Fruit fly (Drosophila melanogaster) whole organism, embryonic: ENCODE measurements around the gene Pdhb.

Experiments used
- Atf-2 ChIP-seq: fragments of 200-800 bp; sonication (Bioruptor generic); optimal IDR thresholded peaks from 2 replicates; lab custom pipeline; 2016; ENCODE audit warnings: missing biosample characterization, missing genetic modification characterization
- B-H1 ChIP-seq: fragments of 200-800 bp; sonication (Bioruptor generic); IDR thresholded peaks from 3 replicates; pipeline ENCODE4 v1.3.6; 2022; ENCODE audit warnings: missing biosample characterization, missing genetic modification characterization
- CG10462 ChIP-seq: fragments of 200-800 bp; sonication (Bioruptor generic); optimal IDR thresholded peaks from 2 replicates; lab custom pipeline; 2016; ENCODE audit warnings: missing biosample characterization, missing genetic modification characterization
- CG10543 ChIP-seq: fragments of 200-800 bp; sonication (Bioruptor generic); optimal IDR thresholded peaks from 3 replicates; lab custom pipeline; 2017; ENCODE audit warnings: missing biosample characterization, mild to moderate bottlenecking, missing genetic modification characterization, moderate library complexity
- CG11398 ChIP-seq: fragments of 200-800 bp; sonication (Bioruptor generic); optimal IDR thresholded peaks from 2 replicates; lab custom pipeline; 2016; ENCODE audit warnings: missing biosample characterization, missing genetic modification characterization
- CG12391 ChIP-seq: fragments of 200-800 bp; sonication (Bioruptor generic); optimal IDR thresholded peaks from 3 replicates; lab custom pipeline; 2018; ENCODE audit warnings: missing biosample characterization, mild to moderate bottlenecking, missing genetic modification characterization, moderate library complexity
- CG15073 ChIP-seq: fragments of 200-800 bp; sonication (Bioruptor generic); optimal IDR thresholded peaks from 2 replicates; lab custom pipeline; 2016; ENCODE audit warnings: missing biosample characterization, missing genetic modification characterization
- CG2712 ChIP-seq: fragments of 200-800 bp; optimal IDR thresholded peaks from 3 replicates; lab custom pipeline; 2019; ENCODE audit warnings: missing biosample characterization, mild to moderate bottlenecking, missing genetic modification characterization, moderate library complexity
- CG32532 ChIP-seq: fragments of 200-800 bp; sonication (Bioruptor generic); IDR thresholded peaks from 2 replicates; pipeline ENCODE4 v1.3.6; 2022; ENCODE audit warnings: missing biosample characterization, missing genetic modification characterization
- CG3726 ChIP-seq: fragments of 200-800 bp; sonication (Bioruptor generic); IDR thresholded peaks from 3 replicates; pipeline ENCODE4, ENCODE4 v1.3.6; 2022; ENCODE audit warnings: missing biosample characterization, missing genetic modification characterization
- CG3995 ChIP-seq: fragments of 200-800 bp; sonication (Bioruptor generic); optimal IDR thresholded peaks from 3 replicates; lab custom pipeline; 2016; ENCODE audit warnings: missing biosample characterization, missing genetic modification characterization
- CG4707 ChIP-seq: fragments of 200-800 bp; sonication (Bioruptor generic); optimal IDR thresholded peaks from 2 replicates; lab custom pipeline; 2018; ENCODE audit warnings: missing biosample characterization, mild to moderate bottlenecking, missing genetic modification characterization, moderate library complexity
- CG4730 ChIP-seq: fragments of 200-800 bp; sonication (Bioruptor generic); IDR thresholded peaks from 2 replicates; pipeline ENCODE4 v1.3.6; 2022; ENCODE audit warnings: missing biosample characterization, missing genetic modification characterization
- CG6272 ChIP-seq: fragments of 200-800 bp; sonication (Bioruptor generic); IDR thresholded peaks from 2 replicates; pipeline ENCODE4 v1.3.6; 2022; ENCODE audit warnings: missing biosample characterization, missing genetic modification characterization
- CG8089 ChIP-seq: fragments of 200-800 bp; sonication (Bioruptor generic); optimal IDR thresholded peaks from 3 replicates; lab custom pipeline; 2016; ENCODE audit warnings: missing biosample characterization, missing genetic modification characterization
- CG8290 ChIP-seq, 3 experiments: fragments of 200-800 bp; sonication (Bioruptor generic); optimal IDR thresholded peaks; 2 replicates each; lab custom pipeline; 2016 to 2019; ENCODE audit warnings: missing biosample characterization in 3 of 3, missing genetic modification characterization in 3 of 3, mild to moderate bottlenecking in 2 of 3, moderate library complexity in 1 of 3
- CG9437 ChIP-seq: fragments of 200-800 bp; sonication (Bioruptor generic); optimal IDR thresholded peaks from 2 replicates; lab custom pipeline; 2018; ENCODE audit warnings: missing biosample characterization, mild to moderate bottlenecking, missing genetic modification characterization
- Chrac-16 ChIP-seq: fragments of 200-800 bp; sonication (Bioruptor generic); optimal IDR thresholded peaks from 3 replicates; lab custom pipeline; 2016; ENCODE audit warnings: missing biosample characterization, missing genetic modification characterization
- CrebB ChIP-seq: fragments of 200-800 bp; sonication (Bioruptor generic); optimal IDR thresholded peaks from 3 replicates; lab custom pipeline; 2018; ENCODE audit warnings: missing biosample characterization, mild to moderate bottlenecking, missing genetic modification characterization
- Dfd ChIP-seq, 2 experiments: fragments of >200 bp; optimal IDR thresholded peaks; 2 replicates each; lab custom pipeline; 2017; ENCODE audit warnings: missing biosample characterization in 2 of 2, missing genetic modification characterization in 2 of 2
- Dip2 ChIP-seq: fragments of 200-800 bp; sonication (Bioruptor generic); IDR thresholded peaks from 2 replicates; pipeline ENCODE4 v1.3.6; 2022; ENCODE audit warnings: missing biosample characterization, missing genetic modification characterization
- E2f2 ChIP-seq: fragments of 200-800 bp; sonication (Bioruptor generic); IDR thresholded peaks from 2 replicates; pipeline ENCODE4 v1.3.6; 2022; ENCODE audit warnings: missing biosample characterization, missing genetic modification characterization
- Elba2 ChIP-seq: fragments of 200-800 bp; sonication (Bioruptor generic); optimal IDR thresholded peaks from 3 replicates; lab custom pipeline; 2016; ENCODE audit warnings: missing biosample characterization, missing genetic modification characterization
- Fer1 ChIP-seq: fragments of 200-800 bp; sonication (Bioruptor generic); optimal IDR thresholded peaks from 2 replicates; lab custom pipeline; 2017; ENCODE audit warnings: missing biosample characterization, mild to moderate bottlenecking, missing genetic modification characterization
- MBD-R2 ChIP-seq: fragments of 200-800 bp; sonication (Bioruptor generic); IDR thresholded peaks from 2 replicates; pipeline ENCODE4 v1.3.6; 2022; ENCODE audit warnings: missing biosample characterization, missing genetic modification characterization
- Myb ChIP-seq: fragments of 200-800 bp; sonication (Bioruptor generic); optimal IDR thresholded peaks from 2 replicates; lab custom pipeline; 2016; ENCODE audit warnings: missing biosample characterization, missing genetic modification characterization
- Neu2 ChIP-seq: fragments of 200-800 bp; sonication (Bioruptor generic); optimal IDR thresholded peaks from 3 replicates; lab custom pipeline; 2016; ENCODE audit warnings: missing biosample characterization, missing genetic modification characterization, borderline replicate concordance
- Nf-YA ChIP-seq: fragments of 200-800 bp; sonication (Bioruptor generic); IDR thresholded peaks from 2 replicates; pipeline ENCODE4 v1.3.6; 2022; ENCODE audit warnings: missing biosample characterization, missing genetic modification characterization
- Opbp ChIP-seq: fragments of 200-800 bp; sonication (Bioruptor generic); IDR thresholded peaks from 3 replicates; pipeline ENCODE4 v1.3.6; 2022; ENCODE audit warnings: missing biosample characterization, missing genetic modification characterization; ENCODE audit not compliant: partially characterized antibody
- Ptx1 ChIP-seq: fragments of 200-800 bp; sonication (Bioruptor generic); IDR thresholded peaks from 2 replicates; pipeline ENCODE4 v1.3.6; 2022; ENCODE audit warnings: missing biosample characterization, missing genetic modification characterization
- Rfx ChIP-seq: fragments of 200-800 bp; sonication (Bioruptor generic); IDR thresholded peaks from 2 replicates; pipeline ENCODE4 v1.3.6; 2022; ENCODE audit warnings: missing biosample characterization, missing genetic modification characterization
- Taf1 ChIP-seq: fragments of 200-800 bp; sonication (Bioruptor generic); IDR thresholded peaks from 2 replicates; pipeline ENCODE4 v1.3.6; 2022; ENCODE audit warnings: missing biosample characterization, missing genetic modification characterization
- Vsx1 ChIP-seq: fragments of 200-800 bp; sonication (Bioruptor generic); optimal IDR thresholded peaks from 2 replicates; lab custom pipeline; 2017; ENCODE audit warnings: missing biosample characterization, mild to moderate bottlenecking, missing genetic modification characterization, missing genetic modification reagents
- bbx ChIP-seq: fragments of 200-800 bp; sonication (Bioruptor generic); IDR thresholded peaks from 2 replicates; pipeline ENCODE4 v1.3.6; 2022; ENCODE audit warnings: missing biosample characterization, missing genetic modification characterization; ENCODE audit not compliant: partially characterized antibody
- crol ChIP-seq: fragments of 200-800 bp; sonication (Bioruptor generic); IDR thresholded peaks from 2 replicates; pipeline ENCODE4 v1.3.6; 2022; ENCODE audit warnings: missing biosample characterization, missing genetic modification characterization
- cwo ChIP-seq: fragments of 200-800 bp; sonication (Bioruptor generic); optimal IDR thresholded peaks from 3 replicates; lab custom pipeline; 2017; ENCODE audit warnings: missing biosample characterization, missing genetic modification characterization, mild to moderate bottlenecking, moderate library complexity, missing genetic modification reagents
- dan ChIP-seq: fragments of 200-800 bp; sonication (Bioruptor generic); IDR thresholded peaks from 2 replicates; pipeline ENCODE4 v1.3.6; 2022; ENCODE audit warnings: missing biosample characterization, missing genetic modification characterization
- danr ChIP-seq: fragments of 200-800 bp; sonication (Bioruptor generic); IDR thresholded peaks from 2 replicates; pipeline ENCODE4 v1.3.6; 2022; ENCODE audit warnings: missing biosample characterization, missing genetic modification characterization
- dm ChIP-seq: fragments of 200-800 bp; sonication (Bioruptor generic); optimal IDR thresholded peaks from 3 replicates; lab custom pipeline; 2016; ENCODE audit warnings: missing biosample characterization, missing genetic modification characterization
- dmrt99B ChIP-seq: fragments of 200-800 bp; sonication (Bioruptor generic); optimal IDR thresholded peaks from 2 replicates; lab custom pipeline; 2018; ENCODE audit warnings: missing biosample characterization, mild to moderate bottlenecking, missing genetic modification characterization, moderate library complexity
- dpn ChIP-seq, 2 experiments: fragments of 200-800 bp; sonication (Bioruptor generic); optimal IDR thresholded peaks; 3 replicates each; lab custom pipeline; 2016; ENCODE audit warnings: missing biosample characterization in 2 of 2, missing genetic modification characterization in 2 of 2
- ken ChIP-seq: fragments of 200-800 bp; sonication (Bioruptor generic); IDR thresholded peaks from 3 replicates; pipeline ENCODE4 v1.3.6; 2022; ENCODE audit warnings: missing biosample characterization, missing genetic modification characterization
- maf-S ChIP-seq: fragments of 200-800 bp; sonication (Bioruptor generic); optimal IDR thresholded peaks from 2 replicates; lab custom pipeline; 2016; ENCODE audit warnings: missing biosample characterization, missing genetic modification characterization
- odd ChIP-seq: fragments of 200-800 bp; sonication (Bioruptor generic); optimal IDR thresholded peaks from 2 replicates; lab custom pipeline; 2017; ENCODE audit warnings: missing biosample characterization, mild to moderate bottlenecking, missing genetic modification characterization
- pros ChIP-seq: fragments of 200-800 bp; sonication (Bioruptor generic); optimal IDR thresholded peaks from 3 replicates; lab custom pipeline; 2019; ENCODE audit warnings: missing biosample characterization, mild to moderate bottlenecking, missing genetic modification characterization, moderate library complexity
- sima ChIP-seq: fragments of 200-800 bp; sonication (Bioruptor generic); optimal IDR thresholded peaks from 2 replicates; lab custom pipeline; 2016; ENCODE audit warnings: missing biosample characterization, missing genetic modification characterization
- slbo ChIP-seq: fragments of 200-800 bp; sonication (Bioruptor generic); IDR thresholded peaks from 2 replicates; pipeline ENCODE4 v1.3.6; 2022; ENCODE audit warnings: missing biosample characterization, missing genetic modification characterization
- sna ChIP-seq: fragments of 200-800 bp; sonication (Bioruptor generic); IDR thresholded peaks from 2 replicates; pipeline ENCODE4 v1.3.6; 2022; ENCODE audit warnings: missing biosample characterization, missing genetic modification characterization; ENCODE audit not compliant: partially characterized antibody
- so ChIP-seq: fragments of 200-800 bp; sonication (Bioruptor generic); IDR thresholded peaks from 3 replicates; pipeline ENCODE4 v1.3.6; 2022; ENCODE audit warnings: missing biosample characterization, missing genetic modification characterization
- toy ChIP-seq: fragments of 200-800 bp; sonication (Bioruptor generic); IDR thresholded peaks from 2 replicates; pipeline ENCODE4 v1.3.6; 2022; ENCODE audit warnings: missing biosample characterization, missing genetic modification characterization
- wdn ChIP-seq: fragments of 200-800 bp; sonication (Bioruptor generic); IDR thresholded peaks from 2 replicates; pipeline ENCODE4 v1.3.6; 2022; ENCODE audit warnings: missing biosample characterization, missing genetic modification characterization

Gene Pdhb

dm6 chr3R:29151621-29152092 is 38.8 kb downstream of the Pdhb start, which contains the start of gene eIF2D (continued):
- no peak for TF ChIP-seq Atf-2 (GFP tag; lab: Kevin White, UChicago)
- peak; percentile 63 for TF ChIP-seq slbo
- TF ChIP-seq dmrt99B (tag; lab: Kevin White, UChicago): no peak
- no peak for TF ChIP-seq crol (GFP tag; lab: Robert Waterston, UW)
- TF ChIP-seq CG3726 (GFP tag; lab: Robert Waterston, UW): no peak
- TF ChIP-seq ken (GFP tag; lab: Robert Waterston, UW): 0 out of 3 replicates have a peak, but pooled peaks have one; percentile 49
- no peak for TF ChIP-seq CG10462 (GFP tag; lab: Kevin White, UChicago)
- TF ChIP-seq dan (GFP tag; lab: Robert Waterston, UW): no peak
- no peak for TF ChIP-seq bbx (GFP tag; lab: Robert Waterston, UW)
- TF ChIP-seq CG12391 (tag; lab: Kevin White, UChicago): peak; percentile 71
- TF ChIP-seq danr (GFP tag; lab: Robert Waterston, UW): no peak
- no peak for TF ChIP-seq Vsx1 (GFP tag; lab: Kevin White, UChicago)
- TF ChIP-seq Neu2 (GFP tag; lab: Kevin White, UChicago): no peak
- TF ChIP-seq Myb (GFP tag; lab: Kevin White, UChicago): peak; percentile 44
- TF ChIP-seq dpn (GFP tag; optimal IDR thresholded peaks at IDR 0.05; lab: Kevin White, UChicago): peak; percentile 29 to 50
- peak; percentile 36 for TF ChIP-seq CG10543
- peak; percentile 76 for TF ChIP-seq Rfx (GFP tag; lab: Robert Waterston, UW)
- TF ChIP-seq CG32532 (GFP tag; lab: Robert Waterston, UW): peak; percentile 68
- TF ChIP-seq cwo: peak; percentile 21
- no peak for TF ChIP-seq Opbp
- TF ChIP-seq Fer1 (GFP tag; lab: Kevin White, UChicago): peak; percentile 68
- 0 out of 2 replicates have a peak, but pooled peaks have one; percentile 35 for TF ChIP-seq CG4730 (GFP tag; lab: Robert Waterston, UW)
- peak; percentile 58; the same call in 1 of the 3 replicates for TF ChIP-seq so
- TF ChIP-seq CG8290 (GFP tag; optimal IDR thresholded peaks at IDR 0.05; lab: Kevin White, UChicago): no peak
- TF ChIP-seq CG8290 (tag; optimal IDR thresholded peaks at IDR 0.05; lab: Kevin White, UChicago): no peak
- TF ChIP-seq CG2712 (tag; lab: Kevin White, UChicago): peak; percentile 78
- TF ChIP-seq Dfd (GFP tag; optimal IDR thresholded peaks at IDR 0.05; lab: Kevin White, UChicago): no peak
- TF ChIP-seq B-H1 (GFP tag; lab: Robert Waterston, UW): peak; percentile 25; the same call in 1 of the 3 replicates
- peak; percentile 50; the same call in 1 of the 2 replicates for TF ChIP-seq E2f2 (GFP tag; lab: Robert Waterston, UW)
- TF ChIP-seq odd (GFP tag; lab: Kevin White, UChicago): no peak
- peak; percentile 90 for TF ChIP-seq pros
- TF ChIP-seq maf-S (GFP tag; lab: Kevin White, UChicago): no peak
- TF ChIP-seq Dip2 (GFP tag; lab: Robert Waterston, UW): no peak
- no peak for TF ChIP-seq Elba2
- no peak for TF ChIP-seq CG11398 (GFP tag; lab: Kevin White, UChicago)
- no peak for TF ChIP-seq wdn
- TF ChIP-seq CG9437: peak; percentile 21
- TF ChIP-seq Nf-YA (GFP tag; lab: Robert Waterston, UW): no peak
- TF ChIP-seq Chrac-16 (GFP tag; lab: Kevin White, UChicago): peak; percentile 50
- TF ChIP-seq CG6272: peak; percentile 45
- no peak for TF ChIP-seq CG8089
- TF ChIP-seq sna (GFP tag; lab: Robert Waterston, UW): no peak; the same call in 1 of the 2 replicates
- no peak for TF ChIP-seq CG3995
- TF ChIP-seq dm (GFP tag; lab: Kevin White, UChicago): peak; percentile 33
- no peak for TF ChIP-seq CG4707
- peak; percentile 40 for TF ChIP-seq CrebB (tag; lab: Kevin White, UChicago)
- TF ChIP-seq sima (GFP tag; lab: Kevin White, UChicago): no peak
- TF ChIP-seq MBD-R2 (GFP tag; lab: Robert Waterston, UW): peak; percentile 78
- TF ChIP-seq Taf1: 0 out of 2 replicates have a peak, but pooled peaks have one; percentile 31
- TF ChIP-seq toy (GFP tag; lab: Robert Waterston, UW): no peak
- TF ChIP-seq CG15073: no peak
- TF ChIP-seq Ptx1 (GFP tag; lab: Robert Waterston, UW): peak; percentile 53
